Worm (Caenorhabditis elegans) whole organism, mixed stage, embryonic: ENCODE data around the gene tin-9.1.

Experiments
- ceh-39 ChIP-seq: fragments of 150-350 bp; optimal IDR thresholded peaks from 2 replicates; lab custom pipeline; 2014; ENCODE audit warnings: missing biosample characterization, missing genetic modification characterization
- elt-3 ChIP-seq: fragments of 150-350 bp; optimal IDR thresholded peaks from 2 replicates; lab custom pipeline; 2014; ENCODE audit warnings: missing biosample characterization, missing genetic modification characterization
- lsy-2 ChIP-seq: fragments of 150-350 bp; optimal IDR thresholded peaks from 2 replicates; lab custom pipeline; 2014; ENCODE audit warnings: missing biosample characterization, missing genetic modification characterization
- mep-1 ChIP-seq: fragments of 150-350 bp; optimal IDR thresholded peaks from 2 replicates; lab custom pipeline; 2017; ENCODE audit warnings: missing biosample characterization, missing genetic modification reagents, missing genetic modification characterization, inconsistent platforms
- nhr-2 ChIP-seq: fragments of 150-350 bp; optimal IDR thresholded peaks from 2 replicates; lab custom pipeline; 2014; ENCODE audit warnings: missing biosample characterization, missing genetic modification characterization
- nhr-237 ChIP-seq: fragments of 150-350 bp; optimal IDR thresholded peaks from 2 replicates; lab custom pipeline; 2014; ENCODE audit warnings: missing biosample characterization, missing genetic modification characterization
- nhr-28 ChIP-seq: fragments of 150-350 bp; optimal IDR thresholded peaks from 2 replicates; lab custom pipeline; 2014; ENCODE audit warnings: missing biosample characterization, missing genetic modification characterization
- unc-62 ChIP-seq: fragments of 150-350 bp; optimal IDR thresholded peaks from 2 replicates; lab custom pipeline; 2014; ENCODE audit warnings: missing biosample characterization, missing genetic modification reagents, missing genetic modification characterization

ce11 chrIV:7023004-7023403, 21.4 kb downstream of the tin-9.1 start:
- TF ChIP-seq nhr-2 (tag; lab: Kevin White, UChicago), result peak; percentile 100
- no peak for TF ChIP-seq nhr-237 (tag; lab: Kevin White, UChicago)
- peak; percentile 49 for TF ChIP-seq unc-62 (GFP tag; lab: Kevin White, UChicago)
- TF ChIP-seq elt-3 (tag; lab: Kevin White, UChicago), result no peak
- TF ChIP-seq nhr-28, result no peak
- TF ChIP-seq lsy-2 (tag; lab: Kevin White, UChicago), result peak; percentile 14
- TF ChIP-seq ceh-39 (tag; lab: Kevin White, UChicago), result peak; percentile 51
- peak; percentile 72 for TF ChIP-seq mep-1 (tag; lab: Kevin White, UChicago)
